Worm (Caenorhabditis elegans) whole organism, young adult: ENCODE measurements around the gene nprl-3.

Experiments
- F33H1.4 ChIP-seq: fragments of 200-800 bp; sonication (Bioruptor generic); IDR thresholded peaks from 2 replicates; pipeline ENCODE4 v1.3.6; 2022; ENCODE audit warnings: missing genetic modification reagents, missing genetic modification characterization, missing compliant biosample characterization
- F37B4.10 ChIP-seq: fragments of 200-800 bp; sonication (Bioruptor generic); IDR thresholded peaks from 2 replicates; pipeline ENCODE4 v1.3.6; 2022; ENCODE audit warnings: missing genetic modification characterization, missing compliant biosample characterization
- F52B5.7 ChIP-seq: sonication (generic microtip); optimal IDR thresholded peaks from 2 replicates; lab custom pipeline; 2016; ENCODE audit warnings: mild to moderate bottlenecking, missing genetic modification characterization, missing compliant biosample characterization
- F55B11.4 ChIP-seq: sonication (generic microtip); optimal IDR thresholded peaks from 2 replicates; lab custom pipeline; 2016; ENCODE audit warnings: missing compliant biosample characterization, missing genetic modification characterization, borderline replicate concordance; ENCODE audit not compliant: insufficient read depth
- Y56A3A.18 ChIP-seq: fragments of 200-800 bp; sonication (Bioruptor generic); IDR thresholded peaks from 2 replicates; pipeline ENCODE4 v1.3.6; 2022; ENCODE audit warnings: missing genetic modification reagents, missing genetic modification characterization, missing compliant biosample characterization
- Y79H2A.3 ChIP-seq: fragments of 200-800 bp; sonication (Bioruptor generic); conservative IDR thresholded peaks from 2 replicates; pipeline ENCODE4 v1.3.6; 2022; ENCODE audit warnings: missing genetic modification reagents, missing genetic modification characterization, missing compliant biosample characterization
- ZK185.1 ChIP-seq: sonication (generic microtip); optimal IDR thresholded peaks from 2 replicates; lab custom pipeline; 2016; ENCODE audit warnings: mild to moderate bottlenecking, missing genetic modification characterization, missing compliant biosample characterization; ENCODE audit not compliant: poor library complexity, severe bottlenecking
- akir-1 ChIP-seq: fragments of 200-800 bp; sonication (Bioruptor generic); optimal IDR thresholded peaks from 2 replicates; lab custom pipeline; 2018; ENCODE audit warnings: mild to moderate bottlenecking, missing genetic modification characterization, moderate library complexity, missing compliant biosample characterization
- atf-7 ChIP-seq: sonication (generic microtip); optimal IDR thresholded peaks from 2 replicates; lab custom pipeline; 2017; ENCODE audit warnings: mild to moderate bottlenecking, missing genetic modification characterization, missing compliant biosample characterization
- athp-1 ChIP-seq: sonication (generic microtip); optimal IDR thresholded peaks from 2 replicates; lab custom pipeline; 2017; ENCODE audit warnings: mild to moderate bottlenecking, missing genetic modification characterization, missing compliant biosample characterization
- attf-5 ChIP-seq: fragments of 200-800 bp; sonication (Bioruptor generic); optimal IDR thresholded peaks from 2 replicates; lab custom pipeline; 2018; ENCODE audit warnings: mild to moderate bottlenecking, missing genetic modification characterization, missing compliant biosample characterization
- attf-6 ChIP-seq: fragments of 200-800 bp; sonication (Bioruptor generic); IDR thresholded peaks from 2 replicates; pipeline ENCODE4 v1.3.6; 2022; ENCODE audit warnings: missing genetic modification reagents, missing genetic modification characterization, missing compliant biosample characterization
- ceh-27 ChIP-seq: fragments of 200-800 bp; sonication (Bioruptor generic); optimal IDR thresholded peaks from 2 replicates; lab custom pipeline; 2018; ENCODE audit warnings: mild to moderate bottlenecking, missing genetic modification characterization, moderate library complexity, missing compliant biosample characterization
- ceh-91 ChIP-seq: fragments of 200-800 bp; sonication (Bioruptor generic); IDR thresholded peaks from 2 replicates; pipeline ENCODE4 v1.3.6; 2022; ENCODE audit warnings: missing genetic modification reagents, missing genetic modification characterization, missing compliant biosample characterization
- chd-7 ChIP-seq: sonication (generic microtip); optimal IDR thresholded peaks from 2 replicates; lab custom pipeline; 2016; ENCODE audit warnings: mild to moderate bottlenecking, missing genetic modification characterization, moderate library complexity, missing compliant biosample characterization
- dox-1 ChIP-seq: fragments of 200-800 bp; sonication (Bioruptor generic); IDR thresholded peaks from 2 replicates; pipeline ENCODE4 v1.3.6; 2022; ENCODE audit warnings: missing genetic modification reagents, missing genetic modification characterization, missing compliant biosample characterization
- egl-18 ChIP-seq: fragments of 200-800 bp; sonication (Bioruptor generic); IDR thresholded peaks from 2 replicates; pipeline ENCODE4 v1.3.6; 2022; ENCODE audit warnings: missing genetic modification reagents, missing genetic modification characterization, missing compliant biosample characterization
- gei-17 ChIP-seq: fragments of 200-800 bp; sonication (Bioruptor generic); optimal IDR thresholded peaks from 2 replicates; lab custom pipeline; 2018; ENCODE audit warnings: mild to moderate bottlenecking, missing genetic modification characterization, missing compliant biosample characterization
- hlh-26 ChIP-seq: fragments of 200-800 bp; sonication (Bioruptor generic); conservative IDR thresholded peaks from 2 replicates; pipeline ENCODE4 v1.3.6; 2022; ENCODE audit warnings: missing genetic modification reagents, missing genetic modification characterization, missing compliant biosample characterization
- hmg-20 ChIP-seq: fragments of 200-800 bp; sonication (Bioruptor generic); IDR thresholded peaks from 2 replicates; pipeline ENCODE4 v1.3.6; 2022; ENCODE audit warnings: missing genetic modification reagents, missing genetic modification characterization, missing compliant biosample characterization
- hsf-1 ChIP-seq: fragments of 200-800 bp; sonication (Bioruptor generic); IDR thresholded peaks from 2 replicates; pipeline ENCODE4 v1.3.6; 2022; ENCODE audit warnings: missing genetic modification reagents, missing genetic modification characterization, missing compliant biosample characterization
- lag-1 ChIP-seq: fragments of 200-800 bp; sonication (Bioruptor generic); IDR thresholded peaks from 2 replicates; pipeline ENCODE4 v1.3.6; 2022; ENCODE audit warnings: missing genetic modification reagents, missing genetic modification characterization, missing compliant biosample characterization
- let-526 ChIP-seq: fragments of 200-800 bp; sonication (Bioruptor generic); IDR thresholded peaks from 2 replicates; pipeline ENCODE4 v1.3.6; 2022; ENCODE audit warnings: missing genetic modification reagents, missing genetic modification characterization, missing compliant biosample characterization
- lin-26 ChIP-seq: fragments of 200-800 bp; sonication (Bioruptor generic); IDR thresholded peaks from 2 replicates; pipeline ENCODE4 v1.3.6; 2022; ENCODE audit warnings: missing genetic modification reagents, missing genetic modification characterization, missing compliant biosample characterization
- lin-35 ChIP-seq, 3 experiments: fragments of 150-350 bp in 2 of 3; sonication (generic microtip) in 1 of 3; optimal IDR thresholded peaks; 2 replicates each; lab custom pipeline; 2014 to 2018; ENCODE audit warnings: missing biosample characterization in 3 of 3, missing genetic modification characterization in 3 of 3, missing genetic modification reagents in 3 of 3
- lsl-1 ChIP-seq: fragments of 200-800 bp; sonication (Bioruptor generic); optimal IDR thresholded peaks from 2 replicates; lab custom pipeline; 2018; ENCODE audit warnings: mild to moderate bottlenecking, missing genetic modification characterization, moderate library complexity, missing compliant biosample characterization
- lsy-27 ChIP-seq: sonication (generic microtip); optimal IDR thresholded peaks from 2 replicates; lab custom pipeline; 2017; ENCODE audit warnings: missing genetic modification characterization, mild to moderate bottlenecking, missing compliant biosample characterization, antibody characterized with exemption, missing genotype, borderline replicate concordance; ENCODE audit not compliant: insufficient read depth
- madf-10 ChIP-seq: sonication (generic microtip); optimal IDR thresholded peaks from 2 replicates; lab custom pipeline; 2016; ENCODE audit warnings: mild to moderate bottlenecking, missing genetic modification characterization, missing compliant biosample characterization
- madf-3 ChIP-seq: fragments of 200-800 bp; sonication (Bioruptor generic); IDR thresholded peaks from 2 replicates; pipeline ENCODE4 v1.3.6; 2022; ENCODE audit warnings: missing genetic modification reagents, missing genetic modification characterization, missing compliant biosample characterization
- nfya-1 ChIP-seq: sonication (generic microtip); optimal IDR thresholded peaks from 2 replicates; lab custom pipeline; 2017; ENCODE audit warnings: antibody characterized with exemption, missing compliant biosample characterization, missing genetic modification characterization, borderline replicate concordance; ENCODE audit not compliant: insufficient read depth
- rec-8 ChIP-seq, 2 experiments: sonication (generic microtip); optimal IDR thresholded peaks; 2 replicates each; lab custom pipeline; 2016; ENCODE audit warnings: mild to moderate bottlenecking in 2 of 2, missing genetic modification characterization in 2 of 2, missing genetic modification reagents in 2 of 2, missing genotype in 2 of 2, missing biosample characterization in 1 of 2, missing compliant biosample characterization in 1 of 2, moderate library complexity in 1 of 2
- snpc-1.1 ChIP-seq: sonication (generic microtip); optimal IDR thresholded peaks from 2 replicates; lab custom pipeline; 2017; ENCODE audit warnings: missing genetic modification characterization, mild to moderate bottlenecking, missing compliant biosample characterization, antibody characterized with exemption, moderate library complexity, missing genotype, missing genetic modification reagents; ENCODE audit not compliant: insufficient read depth
- snpc-3.4 ChIP-seq: sonication (generic microtip); optimal IDR thresholded peaks from 2 replicates; lab custom pipeline; 2017; ENCODE audit warnings: missing genetic modification characterization, mild to moderate bottlenecking, missing compliant biosample characterization, antibody characterized with exemption, moderate library complexity, missing genotype, missing genetic modification reagents
- zim-3 ChIP-seq: sonication (generic microtip); optimal IDR thresholded peaks from 2 replicates; lab custom pipeline; 2017; ENCODE audit warnings: mild to moderate bottlenecking, missing genetic modification characterization, moderate library complexity, missing compliant biosample characterization
- ztf-3 ChIP-seq: fragments of 200-800 bp; sonication (Bioruptor generic); optimal IDR thresholded peaks from 2 replicates; lab custom pipeline; 2018; ENCODE audit warnings: mild to moderate bottlenecking, missing genetic modification characterization, missing compliant biosample characterization

nprl-3 gene

DNA sequence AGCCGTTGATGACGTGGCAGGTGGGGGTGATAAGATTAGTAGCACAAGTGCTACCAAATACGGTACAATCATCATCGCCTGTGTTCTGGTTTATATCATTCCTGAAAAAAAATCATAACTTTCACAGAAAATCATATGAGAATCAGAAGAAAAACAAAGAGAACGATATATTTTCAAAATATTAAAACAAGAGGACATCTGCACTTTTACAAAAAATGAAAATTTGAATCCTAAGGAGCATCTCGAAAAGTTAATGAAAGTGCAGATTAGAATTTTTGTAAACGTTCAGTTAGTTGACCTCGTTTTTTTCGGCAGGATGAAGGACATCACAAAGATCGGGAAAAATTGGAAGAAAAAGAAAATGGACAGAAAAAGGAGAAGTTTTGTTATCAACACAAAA is 15.6 kb downstream of the nprl-3 start, which contains the start of gene F35H10.10:
Gene F35H10.10 (minus strand): TSS at position 101 of the 400 bp plus-strand sequence.
- TF ChIP-seq rec-8 (tag; optimal IDR thresholded peaks at IDR 0.05; lab: Kevin White, UChicago) = no peak
- no peak for TF ChIP-seq ztf-3 (GFP tag; lab: Kevin White, UChicago)
- TF ChIP-seq ceh-91 (GFP tag; lab: Robert Waterston, UW) = no peak
- no peak for TF ChIP-seq lsl-1
- TF ChIP-seq gei-17 = no peak
- TF ChIP-seq nfya-1 = no peak
- TF ChIP-seq attf-5 (GFP tag; lab: Kevin White, UChicago) = no peak
- TF ChIP-seq zim-3 (tag; lab: Kevin White, UChicago) = no peak
- no peak for TF ChIP-seq lsy-27 (tag; lab: Kevin White, UChicago)
- TF ChIP-seq akir-1 = no peak
- TF ChIP-seq dox-1 (GFP tag; lab: Robert Waterston, UW) = no peak
- no peak for TF ChIP-seq egl-18 (GFP tag; lab: Robert Waterston, UW)
- TF ChIP-seq snpc-3.4 (tag; lab: Kevin White, UChicago) = no peak
- TF ChIP-seq ceh-27 (GFP tag; lab: Kevin White, UChicago) = no peak
- no peak for TF ChIP-seq Y56A3A.18 (GFP tag; lab: Robert Waterston, UW)
- TF ChIP-seq madf-10 (tag; lab: Kevin White, UChicago) = no peak
- TF ChIP-seq hlh-26 (GFP tag; lab: Robert Waterston, UW) = no peak

DNA sequence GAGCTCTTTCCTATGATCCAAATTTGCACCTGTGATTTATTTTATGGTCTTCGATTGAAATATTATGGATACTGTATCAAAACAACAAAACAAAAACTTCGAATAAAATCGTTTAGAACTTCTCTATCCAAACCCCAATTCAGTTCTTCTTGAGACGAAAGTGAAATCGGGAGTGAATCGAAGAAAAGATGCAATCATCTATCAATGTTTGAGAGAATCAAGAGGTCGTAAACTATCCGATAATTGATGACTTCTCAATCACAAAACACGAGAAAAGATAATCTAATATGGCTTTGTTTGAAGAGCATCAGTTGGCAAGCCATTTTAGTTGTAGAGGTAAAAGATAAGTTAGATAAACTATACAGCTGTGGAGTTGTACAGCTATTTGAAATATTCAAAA is 20.5 kb downstream of the nprl-3 start:
- no peak for TF ChIP-seq lag-1 (GFP tag; lab: Robert Waterston, UW)
- TF ChIP-seq F52B5.7 (tag; lab: Kevin White, UChicago) = no peak
- TF ChIP-seq hsf-1 (GFP tag; lab: Robert Waterston, UW) = no peak
- TF ChIP-seq, all 124 proteins: peak for 0

DNA sequence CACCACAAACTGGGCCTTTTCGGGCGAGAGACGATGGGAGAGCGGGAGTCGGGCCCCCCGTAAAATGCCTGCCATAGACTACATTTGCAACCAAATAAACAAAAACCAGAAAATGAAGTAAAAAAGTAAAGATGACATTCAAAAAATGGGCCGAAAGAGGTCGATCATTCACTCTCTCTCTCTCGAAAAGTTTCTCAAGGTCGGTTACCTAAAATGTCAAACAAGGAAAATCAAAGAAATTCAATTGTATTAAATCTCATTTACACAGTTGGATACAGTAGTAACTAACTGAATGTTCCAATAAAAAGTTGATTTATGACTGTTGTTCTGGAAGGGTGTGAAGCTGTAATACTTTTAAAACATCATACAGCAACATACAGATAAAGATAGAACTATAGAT is 21.5 kb downstream of the nprl-3 start:
- TF ChIP-seq F33H1.4 (GFP tag; lab: Robert Waterston, UW) (no peak), atf-7 (tag; lab: Kevin White, UChicago) (no peak), F37B4.10 (GFP tag; lab: Robert Waterston, UW) (no peak), egl-18 (GFP tag; lab: Robert Waterston, UW) (no peak), F55B11.4 (tag; lab: Kevin White, UChicago) (no peak), athp-1 (tag; lab: Kevin White, UChicago) (no peak), lin-26 (GFP tag; lab: Robert Waterston, UW) (no peak), madf-10 (tag; lab: Kevin White, UChicago) (no peak), Y56A3A.18 (GFP tag; lab: Robert Waterston, UW) (no peak), snpc-3.4 (tag; lab: Kevin White, UChicago) (no peak), let-526 (GFP tag; lab: Robert Waterston, UW) (no peak), attf-6 (GFP tag; lab: Robert Waterston, UW) (no peak), madf-3 (GFP tag; lab: Robert Waterston, UW) (no peak), chd-7 (tag; lab: Kevin White, UChicago) (no peak), snpc-1.1 (tag; lab: Kevin White, UChicago) (no peak), lin-35 (GFP tag; optimal IDR thresholded peaks at IDR 0.05; lab: Kevin White, UChicago) (no peak), hmg-20 (GFP tag; lab: Robert Waterston, UW) (no peak), Y79H2A.3 (no peak), zim-3 (tag; lab: Kevin White, UChicago) (no peak), ZK185.1 (tag; lab: Kevin White, UChicago) (no peak)
